Fruit fly (Drosophila melanogaster) whole organism, embryonic: ENCODE measurements around the gene SclA.

Source experiments
- CG10543 ChIP-seq: fragments of 200-800 bp; sonication (Bioruptor generic); optimal IDR thresholded peaks from 3 replicates; lab custom pipeline; 2017; ENCODE audit warnings: missing biosample characterization, mild to moderate bottlenecking, missing genetic modification characterization, moderate library complexity
- CG12659 ChIP-seq: fragments of 200-800 bp; sonication (Bioruptor generic); optimal IDR thresholded peaks from 3 replicates; lab custom pipeline; 2017; ENCODE audit warnings: mild to moderate bottlenecking, missing biosample characterization, missing genetic modification reagents, missing genetic modification characterization
- CG14014 ChIP-seq: fragments of 200-800 bp; sonication (Bioruptor generic); IDR thresholded peaks from 2 replicates; pipeline ENCODE4 v1.3.6; 2022; ENCODE audit warnings: missing biosample characterization, missing genetic modification characterization
- CG14667 ChIP-seq: fragments of 200-800 bp; sonication (Bioruptor generic); IDR thresholded peaks from 2 replicates; pipeline ENCODE4 v1.3.6; 2022; ENCODE audit warnings: missing biosample characterization, missing genetic modification characterization
- CG15479 ChIP-seq: fragments of 200-800 bp; sonication (Bioruptor generic); optimal IDR thresholded peaks from 3 replicates; lab custom pipeline; 2019; ENCODE audit warnings: missing biosample characterization, mild to moderate bottlenecking, missing genetic modification characterization, moderate library complexity
- CG17328 ChIP-seq: fragments of 200-800 bp; sonication (Bioruptor generic); IDR thresholded peaks from 2 replicates; pipeline ENCODE4 v1.3.6; 2022; ENCODE audit warnings: missing biosample characterization, missing genetic modification characterization
- CG17385 ChIP-seq: fragments of 200-800 bp; sonication (Bioruptor generic); optimal IDR thresholded peaks from 3 replicates; lab custom pipeline; 2018; ENCODE audit warnings: missing biosample characterization, mild to moderate bottlenecking, missing genetic modification characterization
- CG17802 ChIP-seq: fragments of 200-800 bp; sonication (Bioruptor generic); optimal IDR thresholded peaks from 2 replicates; lab custom pipeline; 2018; ENCODE audit warnings: missing biosample characterization, mild to moderate bottlenecking, missing genetic modification characterization, moderate library complexity
- CG2202 ChIP-seq: fragments of 200-800 bp; sonication (Bioruptor generic); optimal IDR thresholded peaks from 2 replicates; lab custom pipeline; 2018; ENCODE audit warnings: missing biosample characterization, mild to moderate bottlenecking, missing genetic modification characterization
- CG30403 ChIP-seq: fragments of 200-800 bp; sonication (Bioruptor generic); optimal IDR thresholded peaks from 3 replicates; lab custom pipeline; 2016; ENCODE audit warnings: missing biosample characterization, missing genetic modification characterization
- CG4328 ChIP-seq: fragments of 200-800 bp; sonication (Bioruptor generic); optimal IDR thresholded peaks from 3 replicates; lab custom pipeline; 2017; ENCODE audit warnings: missing biosample characterization, missing genetic modification reagents, missing genetic modification characterization
- CG8765 ChIP-seq: fragments of 200-800 bp; sonication (Bioruptor generic); IDR thresholded peaks from 2 replicates; pipeline ENCODE4 v1.3.6; 2022; ENCODE audit warnings: missing biosample characterization, missing genetic modification characterization
- CHES-1-like ChIP-seq: fragments of 200-800 bp; sonication (Bioruptor generic); optimal IDR thresholded peaks from 2 replicates; lab custom pipeline; 2016; ENCODE audit warnings: missing biosample characterization, missing genetic modification characterization
- D19B ChIP-seq: fragments of 200-800 bp; sonication (Bioruptor generic); optimal IDR thresholded peaks from 2 replicates; lab custom pipeline; 2017; ENCODE audit warnings: missing biosample characterization, mild to moderate bottlenecking, missing genetic modification characterization
- GATAe ChIP-seq: fragments of 200-800 bp; sonication (Bioruptor generic); conservative IDR thresholded peaks from 2 replicates; pipeline ENCODE4 v1.3.6; 2022; ENCODE audit warnings: missing biosample characterization, missing genetic modification characterization
- HLHmδ ChIP-seq: fragments of 200-800 bp; sonication (Bioruptor generic); optimal IDR thresholded peaks from 2 replicates; lab custom pipeline; 2018; ENCODE audit warnings: missing biosample characterization, mild to moderate bottlenecking, missing genetic modification characterization, moderate library complexity
- Med ChIP-seq: fragments of 200-800 bp; sonication (Bioruptor generic); peaks from one replicate; lab custom pipeline; 2016; ENCODE audit warnings: missing biosample characterization, missing genetic modification characterization, mild to moderate bottlenecking, inconsistent platforms, moderate library complexity
- Meics ChIP-seq: fragments of 200-800 bp; sonication (Bioruptor generic); optimal IDR thresholded peaks from 2 replicates; lab custom pipeline; 2017; ENCODE audit warnings: missing biosample characterization, mild to moderate bottlenecking, missing genetic modification characterization
- Oli ChIP-seq: fragments of 200-800 bp; sonication (Bioruptor generic); optimal IDR thresholded peaks from 2 replicates; lab custom pipeline; 2018; ENCODE audit warnings: missing biosample characterization, mild to moderate bottlenecking, missing genetic modification characterization, moderate library complexity
- Rx ChIP-seq: fragments of 200-800 bp; sonication (Bioruptor generic); IDR thresholded peaks from 2 replicates; pipeline ENCODE4 v1.3.6; 2022; ENCODE audit warnings: missing biosample characterization, missing genetic modification characterization
- Side ChIP-seq: fragments of 200-800 bp; sonication (Bioruptor generic); optimal IDR thresholded peaks from 2 replicates; lab custom pipeline; 2016; ENCODE audit warnings: missing biosample characterization, missing genetic modification characterization
- Sox102F ChIP-seq: fragments of 200-800 bp; sonication (Bioruptor generic); optimal IDR thresholded peaks from 2 replicates; lab custom pipeline; 2018; ENCODE audit warnings: missing biosample characterization, mild to moderate bottlenecking, missing genetic modification characterization, moderate library complexity
- Xrp1 ChIP-seq: fragments of 200-800 bp; sonication (Bioruptor generic); IDR thresholded peaks from 2 replicates; pipeline ENCODE4 v1.3.6; 2022; ENCODE audit warnings: missing biosample characterization, missing genetic modification characterization
- amos ChIP-seq: fragments of 200-800 bp; sonication (Bioruptor generic); IDR thresholded peaks from 2 replicates; pipeline ENCODE4 v1.3.6; 2022; ENCODE audit warnings: missing biosample characterization, missing genetic modification characterization; ENCODE audit not compliant: partially characterized antibody
- ato ChIP-seq: fragments of 200-800 bp; sonication (Bioruptor generic); IDR thresholded peaks from 2 replicates; pipeline ENCODE4 v1.3.6; 2022; ENCODE audit warnings: missing biosample characterization, missing genetic modification characterization; ENCODE audit not compliant: partially characterized antibody
- az2 ChIP-seq: fragments of 200-800 bp; sonication (Bioruptor generic); optimal IDR thresholded peaks from 3 replicates; lab custom pipeline; 2016; ENCODE audit warnings: missing biosample characterization, missing genetic modification characterization
- cato ChIP-seq: fragments of 200-800 bp; sonication (Bioruptor generic); optimal IDR thresholded peaks from 2 replicates; lab custom pipeline; 2016; ENCODE audit warnings: missing biosample characterization, missing genetic modification characterization, borderline replicate concordance
- chn ChIP-seq: fragments of 200-800 bp; sonication (Bioruptor generic); optimal IDR thresholded peaks from 2 replicates; lab custom pipeline; 2016; ENCODE audit warnings: missing biosample characterization, missing genetic modification characterization
- dmrt11E ChIP-seq: fragments of 200-800 bp; sonication (Bioruptor generic); optimal IDR thresholded peaks from 3 replicates; lab custom pipeline; 2018; ENCODE audit warnings: missing biosample characterization, mild to moderate bottlenecking, missing genetic modification characterization, moderate library complexity
- dmrt99B ChIP-seq: fragments of 200-800 bp; sonication (Bioruptor generic); optimal IDR thresholded peaks from 2 replicates; lab custom pipeline; 2018; ENCODE audit warnings: missing biosample characterization, mild to moderate bottlenecking, missing genetic modification characterization, moderate library complexity
- gcm ChIP-seq: fragments of 200-800 bp; sonication (Bioruptor generic); optimal IDR thresholded peaks from 2 replicates; lab custom pipeline; 2019; ENCODE audit warnings: missing biosample characterization, mild to moderate bottlenecking, missing genetic modification characterization, moderate library complexity
- hth ChIP-seq: fragments of >200 bp; optimal IDR thresholded peaks from 2 replicates; lab custom pipeline; 2017; ENCODE audit warnings: inconsistent platforms
- kni ChIP-seq: fragments of 200-800 bp; sonication (Bioruptor generic); optimal IDR thresholded peaks from 3 replicates; lab custom pipeline; 2017; ENCODE audit warnings: mild to moderate bottlenecking, missing biosample characterization, missing genetic modification reagents, missing genetic modification characterization
- lmd ChIP-seq: fragments of 200-800 bp; sonication (Bioruptor generic); IDR thresholded peaks from 2 replicates; pipeline ENCODE4 v1.3.6; 2022; ENCODE audit warnings: missing biosample characterization, missing genetic modification characterization
- mam ChIP-seq: fragments of 200-800 bp; sonication (Bioruptor generic); optimal IDR thresholded peaks from 3 replicates; lab custom pipeline; 2016; ENCODE audit warnings: missing biosample characterization, missing genetic modification characterization
- nom ChIP-seq: fragments of 200-800 bp; sonication (Bioruptor generic); optimal IDR thresholded peaks from 2 replicates; lab custom pipeline; 2017; ENCODE audit warnings: missing biosample characterization, missing genetic modification characterization, mild to moderate bottlenecking, moderate library complexity, missing genetic modification reagents
- org-1 ChIP-seq: fragments of 200-800 bp; sonication (Bioruptor generic); optimal IDR thresholded peaks from 2 replicates; lab custom pipeline; 2017; ENCODE audit warnings: missing biosample characterization, missing genetic modification characterization
- otp ChIP-seq: fragments of 200-800 bp; sonication (Bioruptor generic); IDR thresholded peaks from 3 replicates; pipeline ENCODE4, ENCODE4 v1.3.6; 2022; ENCODE audit warnings: missing biosample characterization, missing genetic modification characterization
- pho ChIP-seq: fragments of 200-800 bp; sonication (Bioruptor generic); optimal IDR thresholded peaks from 2 replicates; lab custom pipeline; 2016; ENCODE audit warnings: missing biosample characterization, missing genetic modification characterization
- repo ChIP-seq: fragments of 200-800 bp; sonication (Bioruptor generic); optimal IDR thresholded peaks from 2 replicates; lab custom pipeline; 2016; ENCODE audit warnings: missing biosample characterization, missing genetic modification characterization
- row ChIP-seq: fragments of 200-800 bp; sonication (Bioruptor generic); IDR thresholded peaks from 3 replicates; pipeline ENCODE4 v1.3.6; 2022; ENCODE audit warnings: missing biosample characterization, missing genetic modification characterization
- sc ChIP-seq, 3 experiments: fragments of >200 bp in 2 of 3; fragments of 200-800 bp in 1 of 3; sonication (Bioruptor generic) in 1 of 3; optimal IDR thresholded peaks; 2 replicates in 2 of 3; 3 replicates in 1 of 3; lab custom pipeline; 2017; ENCODE audit warnings: mild to moderate bottlenecking in 1 of 3, missing biosample characterization in 1 of 3, missing genetic modification characterization in 1 of 3, missing genetic modification reagents in 1 of 3
- sens ChIP-seq: fragments of 200-800 bp; sonication (Bioruptor generic); peaks from one replicate; lab custom pipeline; 2016; ENCODE audit warnings: missing biosample characterization, missing genetic modification characterization
- sisA ChIP-seq: fragments of 200-800 bp; sonication (Bioruptor generic); IDR thresholded peaks from 2 replicates; pipeline ENCODE4 v1.3.6; 2022; ENCODE audit warnings: missing biosample characterization, missing genetic modification characterization
- slp2 ChIP-seq: fragments of 200-800 bp; sonication (Bioruptor generic); optimal IDR thresholded peaks from 2 replicates; lab custom pipeline; 2016; ENCODE audit warnings: missing biosample characterization, missing genetic modification characterization
- tio ChIP-seq: fragments of 200-800 bp; sonication (Bioruptor generic); optimal IDR thresholded peaks from 2 replicates; lab custom pipeline; 2017; ENCODE audit warnings: missing biosample characterization, missing genetic modification characterization, inconsistent platforms
- trh ChIP-seq: fragments of 200-800 bp; sonication (Bioruptor generic); optimal IDR thresholded peaks from 2 replicates; lab custom pipeline; 2016; ENCODE audit warnings: missing biosample characterization, missing genetic modification characterization
- usp ChIP-seq: fragments of >200 bp; optimal IDR thresholded peaks from 2 replicates; lab custom pipeline; 2017; ENCODE audit warnings: missing biosample characterization, missing genetic modification characterization
- vvl ChIP-seq: fragments of 200-800 bp; sonication (Bioruptor generic); IDR thresholded peaks from 2 replicates; pipeline ENCODE4 v1.3.6; 2022; ENCODE audit warnings: missing biosample characterization, missing genetic modification characterization
- zfh2 ChIP-seq: fragments of 200-800 bp; sonication (Bioruptor generic); optimal IDR thresholded peaks from 2 replicates; lab custom pipeline; 2016; ENCODE audit warnings: missing biosample characterization, missing genetic modification characterization

The SclA gene

dm6 chr2L:16817421-16818101 lies 20.2 kb upstream of the SclA start (continued):
- TF ChIP-seq Oli (tag; lab: Kevin White, UChicago) (peak; percentile 16), hth (lab: Kevin White, UChicago) (no peak), repo (no peak), otp (GFP tag; lab: Robert Waterston, UW) (peak; percentile 52; the same call in 1 of the 3 replicates), chn (GFP tag; lab: Kevin White, UChicago) (no peak), CG2202 (no peak), amos (GFP tag; lab: Robert Waterston, UW) (no peak), org-1 (GFP tag; lab: Kevin White, UChicago) (no peak), tio (no peak), CG17802 (no peak), Meics (no peak), kni (GFP tag; lab: Kevin White, UChicago) (no peak), CG12659 (GFP tag; lab: Kevin White, UChicago) (no peak), D19B (GFP tag; lab: Kevin White, UChicago) (no peak), sens (GFP tag; lab: Kevin White, UChicago) (peak; percentile 87), lmd (GFP tag; lab: Robert Waterston, UW) (no peak; the same call in 1 of the 2 replicates), sisA (GFP tag; lab: Robert Waterston, UW) (peak; percentile 6; the same call in 1 of the 2 replicates), pho (peak; percentile 29), CHES-1-like (no peak), nom (GFP tag; lab: Kevin White, UChicago) (no peak), CG8765 (GFP tag; lab: Robert Waterston, UW) (no peak), dmrt11E (tag; lab: Kevin White, UChicago) (no peak), gcm (GFP tag; lab: Kevin White, UChicago) (no peak), row (peak; percentile 37; the same call in 2 of the 3 replicates), sc (optimal IDR thresholded peaks at IDR 0.05; lab: Kevin White, UChicago) (no peak), sc (GFP tag; optimal IDR thresholded peaks at IDR 0.05; lab: Kevin White, UChicago) (no peak), CG14667 (GFP tag; lab: Robert Waterston, UW) (no peak), CG17385 (GFP tag; lab: Kevin White, UChicago) (no peak), dmrt99B (tag; lab: Kevin White, UChicago) (peak; percentile 6), usp (no peak), CG10543 (GFP tag; lab: Kevin White, UChicago) (no peak), trh (GFP tag; lab: Kevin White, UChicago) (no peak), HLHmδ (no peak), ato (GFP tag; lab: Robert Waterston, UW) (no peak), zfh2 (peak; percentile 26), CG14014 (peak; percentile 37), vvl (GFP tag; lab: Robert Waterston, UW) (peak; percentile 32; the same call in 1 of the 2 replicates), Side (peak; percentile 22), mam (GFP tag; lab: Kevin White, UChicago) (peak; percentile 37), az2 (GFP tag; lab: Kevin White, UChicago) (no peak), CG15479 (GFP tag; lab: Kevin White, UChicago) (no peak), Xrp1 (GFP tag; lab: Robert Waterston, UW) (no peak), Rx (no peak), CG17328 (GFP tag; lab: Robert Waterston, UW) (0 out of 2 replicates have a peak, but pooled peaks have one; percentile 30), CG4328 (GFP tag; lab: Kevin White, UChicago) (no peak), GATAe (GFP tag; lab: Robert Waterston, UW) (peak; percentile 37; the same call in 1 of the 2 replicates), cato (GFP tag; lab: Kevin White, UChicago) (no peak), slp2 (GFP tag; lab: Kevin White, UChicago) (no peak), CG30403 (peak; percentile 8), Med (GFP tag; lab: Kevin White, UChicago) (peak; percentile 91), Sox102F (GFP tag; lab: Kevin White, UChicago) (peak; percentile 32)
